Worm (Caenorhabditis elegans) whole organism, L4 larva: Measurements from ENCODE around the gene F31E8.5.

Experiments used
- F37D6.2 ChIP-seq: sonication (generic microtip); optimal IDR thresholded peaks from 2 replicates; lab custom pipeline; 2016; ENCODE audit warnings: mild to moderate bottlenecking, missing genetic modification characterization, missing compliant biosample characterization
- F44E2.7 ChIP-seq: fragments of 200-800 bp; sonication (Bioruptor generic); IDR thresholded peaks from 2 replicates; pipeline ENCODE4 v2.1.2; 2022; ENCODE audit warnings: missing genetic modification characterization, missing compliant biosample characterization
- F49E8.2 ChIP-seq: sonication (generic microtip); optimal IDR thresholded peaks from 2 replicates; lab custom pipeline; 2016; ENCODE audit warnings: missing compliant biosample characterization, mild to moderate bottlenecking, missing genetic modification characterization, borderline replicate concordance
- T20F7.1 ChIP-seq: fragments of 200-800 bp; sonication (Bioruptor generic); optimal IDR thresholded peaks from 2 replicates; lab custom pipeline; 2018; ENCODE audit warnings: mild to moderate bottlenecking, missing genetic modification characterization, missing compliant biosample characterization
- T26A8.4 ChIP-seq: fragments of 200-800 bp; sonication (Bioruptor generic); IDR thresholded peaks from 2 replicates; pipeline ENCODE4 v1.3.6; 2022; ENCODE audit warnings: missing genetic modification characterization, missing compliant biosample characterization
- Y105C5A.15 ChIP-seq: fragments of 200-800 bp; sonication (Bioruptor generic); IDR thresholded peaks from 2 replicates; pipeline ENCODE4 v1.3.6; 2022; ENCODE audit warnings: missing genetic modification characterization, missing compliant biosample characterization
- Y48G9A.11 ChIP-seq: fragments of 200-800 bp; sonication (Bioruptor generic); IDR thresholded peaks from 2 replicates; pipeline ENCODE4 v1.3.6; 2022; ENCODE audit warnings: missing genetic modification reagents, missing genetic modification characterization, missing compliant biosample characterization
- ZK337.2 ChIP-seq: fragments of 200-800 bp; sonication (Bioruptor generic); IDR thresholded peaks from 2 replicates; pipeline ENCODE4 v1.3.6; 2022; ENCODE audit warnings: missing genetic modification reagents, missing genetic modification characterization, missing compliant biosample characterization
- aha-1 ChIP-seq: fragments of 150-350 bp; peaks from one replicate; lab custom pipeline; 2014; ENCODE audit warnings: missing biosample characterization, missing genetic modification characterization
- arid-1 ChIP-seq: fragments of 200-800 bp; sonication (Bioruptor generic); conservative IDR thresholded peaks from 2 replicates; pipeline ENCODE4 v1.3.6; 2022; ENCODE audit warnings: missing genetic modification reagents, missing genetic modification characterization, missing compliant biosample characterization
- ceh-28 ChIP-seq: fragments of 150-350 bp; optimal IDR thresholded peaks from 2 replicates; lab custom pipeline; 2014; ENCODE audit warnings: missing biosample characterization, missing genetic modification reagents, missing genetic modification characterization
- ceh-32 ChIP-seq: sonication (generic microtip); optimal IDR thresholded peaks from 2 replicates; lab custom pipeline; 2016; ENCODE audit warnings: mild to moderate bottlenecking, missing genetic modification characterization, missing compliant biosample characterization; ENCODE audit not compliant: poor library complexity
- ceh-82 ChIP-seq: sonication (generic microtip); optimal IDR thresholded peaks from 2 replicates; lab custom pipeline; 2017; ENCODE audit warnings: missing biosample characterization, missing genetic modification characterization
- ces-1 ChIP-seq: fragments of 150-350 bp; sonication (generic microtip); optimal IDR thresholded peaks from 4 replicates; lab custom pipeline; 2014; ENCODE audit warnings: missing biosample characterization, missing genetic modification reagents, missing genetic modification characterization
- cey-2 ChIP-seq: sonication (generic microtip); optimal IDR thresholded peaks from 3 replicates; lab custom pipeline; 2017; ENCODE audit warnings: missing genetic modification characterization, mild to moderate bottlenecking, missing compliant biosample characterization, antibody characterized with exemption, borderline replicate concordance; ENCODE audit not compliant: insufficient read depth
- daf-16 ChIP-seq, 3 experiments: sonication (generic microtip); optimal IDR thresholded peaks; 2 replicates each; lab custom pipeline; 2016 to 2017; ENCODE audit warnings: missing genetic modification characterization in 3 of 3, missing genetic modification reagents in 3 of 3, mild to moderate bottlenecking in 2 of 3, missing compliant biosample characterization in 2 of 3, missing biosample characterization in 1 of 3, moderate library complexity in 1 of 3
- daf-19 ChIP-seq: fragments of 200-800 bp; sonication (Bioruptor generic); conservative IDR thresholded peaks from 2 replicates; pipeline ENCODE4 v1.3.6; 2022; ENCODE audit warnings: missing genetic modification characterization, missing compliant biosample characterization
- daf-8 ChIP-seq: fragments of 200-800 bp; sonication (Bioruptor generic); IDR thresholded peaks from 2 replicates; pipeline ENCODE4 v1.3.6; 2022; ENCODE audit warnings: missing genetic modification characterization, missing compliant biosample characterization
- duxl-1 ChIP-seq: sonication (generic microtip); optimal IDR thresholded peaks from 2 replicates; lab custom pipeline; 2016; ENCODE audit warnings: mild to moderate bottlenecking, missing genetic modification characterization, moderate library complexity, missing compliant biosample characterization; ENCODE audit not compliant: poor library complexity
- egl-27 ChIP-seq: sonication (generic microtip); optimal IDR thresholded peaks from 3 replicates; lab custom pipeline; 2017; ENCODE audit warnings: missing biosample characterization, missing genetic modification reagents, missing genetic modification characterization
- hif-1 ChIP-seq, 2 experiments: sonication (generic microtip); optimal IDR thresholded peaks; 2 replicates each; lab custom pipeline; 2016 to 2017; ENCODE audit warnings: missing compliant biosample characterization in 2 of 2, missing genetic modification characterization in 2 of 2, missing genetic modification reagents in 2 of 2, missing genotype in 2 of 2, mild to moderate bottlenecking in 1 of 2
- hlh-30 ChIP-seq: sonication (generic microtip); optimal IDR thresholded peaks from 2 replicates; lab custom pipeline; 2017; ENCODE audit warnings: antibody characterized with exemption, mild to moderate bottlenecking, missing genetic modification characterization, missing compliant biosample characterization; ENCODE audit not compliant: insufficient read depth
- hmg-1.1 ChIP-seq: fragments of 200-800 bp; sonication (Bioruptor generic); IDR thresholded peaks from 2 replicates; pipeline ENCODE4 v1.3.6; 2022; ENCODE audit warnings: missing genetic modification reagents, missing genetic modification characterization, missing compliant biosample characterization
- jun-1 ChIP-seq: fragments of 150-350 bp; optimal IDR thresholded peaks from 2 replicates; lab custom pipeline; 2014; ENCODE audit warnings: missing biosample characterization, missing genetic modification reagents, missing genetic modification characterization
- lim-7 ChIP-seq: fragments of 200-800 bp; sonication (Bioruptor generic); IDR thresholded peaks from 2 replicates; pipeline ENCODE4 v1.3.6; 2022; ENCODE audit warnings: missing genetic modification characterization, missing compliant biosample characterization
- lin-1 ChIP-seq: fragments of 200-800 bp; sonication (Bioruptor generic); IDR thresholded peaks from 2 replicates; pipeline ENCODE4 v1.3.6; 2022; ENCODE audit warnings: missing genetic modification reagents, missing genetic modification characterization, missing compliant biosample characterization
- lin-15B ChIP-seq: fragments of 150-350 bp; sonication (generic microtip); optimal IDR thresholded peaks from 3 replicates; lab custom pipeline; 2014; ENCODE audit warnings: missing biosample characterization, missing genetic modification characterization
- lir-3 ChIP-seq: sonication (generic microtip); optimal IDR thresholded peaks from 2 replicates; lab custom pipeline; 2016; ENCODE audit warnings: mild to moderate bottlenecking, missing genetic modification characterization, missing compliant biosample characterization
- lsy-2 ChIP-seq, 2 experiments: fragments of 150-350 bp in 1 of 2; sonication (generic microtip) in 1 of 2; optimal IDR thresholded peaks; 2 replicates each; lab custom pipeline; 2014 to 2017; ENCODE audit warnings: missing biosample characterization in 2 of 2, missing genetic modification characterization in 2 of 2
- mxl-3 ChIP-seq: fragments of 200-800 bp; sonication (Bioruptor generic); optimal IDR thresholded peaks from 2 replicates; lab custom pipeline; 2018; ENCODE audit warnings: mild to moderate bottlenecking, missing genetic modification characterization, missing compliant biosample characterization
- nhr-11 ChIP-seq: fragments of 150-350 bp; optimal IDR thresholded peaks from 2 replicates; lab custom pipeline; 2014; ENCODE audit warnings: missing biosample characterization, missing genetic modification characterization
- nhr-111 ChIP-seq: fragments of 200-800 bp; sonication (Bioruptor generic); optimal IDR thresholded peaks from 2 replicates; lab custom pipeline; 2018; ENCODE audit warnings: mild to moderate bottlenecking, missing genetic modification characterization, missing compliant biosample characterization
- nhr-237 ChIP-seq: sonication (generic microtip); optimal IDR thresholded peaks from 2 replicates; lab custom pipeline; 2017; ENCODE audit warnings: missing biosample characterization, missing genetic modification characterization
- nhr-28 ChIP-seq: fragments of 150-350 bp; optimal IDR thresholded peaks from 2 replicates; lab custom pipeline; 2014; ENCODE audit warnings: missing biosample characterization, missing genetic modification characterization
- nhr-41 ChIP-seq: fragments of 200-800 bp; sonication (Bioruptor generic); IDR thresholded peaks from 2 replicates; pipeline ENCODE4 v1.3.6; 2022; ENCODE audit warnings: missing genetic modification reagents, missing genetic modification characterization, missing compliant biosample characterization
- nhr-48 ChIP-seq: sonication (generic microtip); optimal IDR thresholded peaks from 2 replicates; lab custom pipeline; 2016; ENCODE audit warnings: mild to moderate bottlenecking, missing genetic modification characterization, missing compliant biosample characterization
- nhr-77 ChIP-seq: fragments of 150-350 bp; optimal IDR thresholded peaks from 2 replicates; lab custom pipeline; 2014; ENCODE audit warnings: missing biosample characterization, missing genetic modification characterization
- pha-4 ChIP-seq, 2 experiments: fragments of 150-350 bp in 1 of 2; fragments of 200-800 bp in 1 of 2; sonication (Bioruptor generic) in 1 of 2; IDR thresholded peaks in 1 of 2; optimal IDR thresholded peaks in 1 of 2; 2 replicates each; pipeline versions ENCODE4 v1.3.6 to Lab custom; 2014 to 2022; ENCODE audit warnings: missing genetic modification characterization in 2 of 2, missing genetic modification reagents in 2 of 2, missing biosample characterization in 1 of 2, missing compliant biosample characterization in 1 of 2
- php-3 ChIP-seq: fragments of 200-800 bp; sonication (Bioruptor generic); IDR thresholded peaks from 2 replicates; pipeline ENCODE4 v1.3.6; 2022; ENCODE audit warnings: missing genetic modification reagents, missing genetic modification characterization, missing compliant biosample characterization
- rbr-2 ChIP-seq: sonication (generic microtip); optimal IDR thresholded peaks from 2 replicates; lab custom pipeline; 2016; ENCODE audit warnings: missing genotype, missing genetic modification characterization, missing compliant biosample characterization
- saeg-2 ChIP-seq: fragments of 200-800 bp; sonication (Bioruptor generic); IDR thresholded peaks from 2 replicates; pipeline ENCODE4 v1.3.6; 2022; ENCODE audit warnings: missing genetic modification reagents, missing genetic modification characterization, missing compliant biosample characterization
- skn-1 ChIP-seq: fragments of 150-350 bp; optimal IDR thresholded peaks from 2 replicates; lab custom pipeline; 2014; ENCODE audit warnings: missing biosample characterization, missing genetic modification characterization
- snpc-4 ChIP-seq: fragments of 150-350 bp; optimal IDR thresholded peaks from 2 replicates; lab custom pipeline; 2014; ENCODE audit warnings: missing biosample characterization, missing genetic modification characterization
- tag-97 ChIP-seq: fragments of 200-800 bp; sonication (Bioruptor generic); IDR thresholded peaks from 2 replicates; pipeline ENCODE4 v1.3.6; 2022; ENCODE audit warnings: missing genetic modification characterization, missing compliant biosample characterization
- tra-1 ChIP-seq: fragments of 200-800 bp; sonication (Bioruptor generic); IDR thresholded peaks from 2 replicates; pipeline ENCODE4 v1.3.6; 2022; ENCODE audit warnings: missing genetic modification reagents, missing genetic modification characterization, missing compliant biosample characterization
- unc-62 ChIP-seq, 3 experiments: fragments of 150-350 bp in 1 of 3; sonication (generic microtip); optimal IDR thresholded peaks in 2 of 3; peaks in 1 of 3; 1 replicate in 1 of 3; 2 replicates in 2 of 3; lab custom pipeline; 2014 to 2017; ENCODE audit warnings: missing biosample characterization in 3 of 3, missing genetic modification characterization in 3 of 3, missing genetic modification reagents in 3 of 3, missing genotype in 1 of 3
- vab-7 ChIP-seq: fragments of 200-800 bp; sonication (Bioruptor generic); IDR thresholded peaks from 2 replicates; pipeline ENCODE4 v1.3.6; 2022; ENCODE audit warnings: missing genetic modification reagents, missing genetic modification characterization, missing compliant biosample characterization
- zfp-3 ChIP-seq: fragments of 200-800 bp; sonication (Bioruptor generic); conservative IDR thresholded peaks from 2 replicates; pipeline ENCODE4 v1.3.6; 2022; ENCODE audit warnings: missing genetic modification reagents, missing genetic modification characterization, missing compliant biosample characterization
- zip-11 ChIP-seq: fragments of 200-800 bp; sonication (Bioruptor generic); IDR thresholded peaks from 2 replicates; pipeline ENCODE4 v1.3.6; 2022; ENCODE audit warnings: missing genetic modification characterization, missing compliant biosample characterization
- zip-2 ChIP-seq: fragments of 150-350 bp; optimal IDR thresholded peaks from 2 replicates; lab custom pipeline; 2014; ENCODE audit warnings: missing biosample characterization, missing genetic modification characterization

The F31E8.5 gene

ce11 chrII:6827388-6827787 lies 20.3 kb upstream of the F31E8.5 start (continued):
- TF ChIP-seq daf-8 (GFP tag; lab: Robert Waterston, UW): no peak
- TF ChIP-seq ces-1 (GFP tag; lab: Kevin White, UChicago): no peak
- TF ChIP-seq Y48G9A.11 (GFP tag; lab: Robert Waterston, UW): no peak
- TF ChIP-seq lir-3 (tag; lab: Kevin White, UChicago): no peak
- TF ChIP-seq daf-16 (GFP tag; optimal IDR thresholded peaks at IDR 0.05; lab: Kevin White, UChicago): no peak
- peak; percentile 23 for TF ChIP-seq daf-16 (tag; optimal IDR thresholded peaks at IDR 0.05; lab: Kevin White, UChicago)
- peak; percentile 36 for TF ChIP-seq rbr-2 (tag; lab: Kevin White, UChicago)
- TF ChIP-seq hmg-1.1 (GFP tag; lab: Robert Waterston, UW): peak; percentile 54; the same call in 1 of the 2 replicates
- peak; percentile 74 for TF ChIP-seq nhr-28 (tag; lab: Kevin White, UChicago)
- TF ChIP-seq tra-1 (GFP tag; lab: Robert Waterston, UW): peak; percentile 90
- peak; percentile 48 to 51 for TF ChIP-seq lsy-2 (tag; optimal IDR thresholded peaks at IDR 0.05; lab: Kevin White, UChicago)
- no peak for TF ChIP-seq F37D6.2 (tag; lab: Kevin White, UChicago)
- TF ChIP-seq Y105C5A.15 (GFP tag; lab: Robert Waterston, UW): no peak
- peak; percentile 19 for TF ChIP-seq cey-2 (tag; lab: Kevin White, UChicago)
- TF ChIP-seq hlh-30 (tag; lab: Kevin White, UChicago): peak; percentile 68
- TF ChIP-seq vab-7 (GFP tag; lab: Robert Waterston, UW): no peak
- TF ChIP-seq T26A8.4 (GFP tag; lab: Robert Waterston, UW): no peak
- no peak for TF ChIP-seq lin-15B (tag; lab: Kevin White, UChicago)
- TF ChIP-seq jun-1 (tag; lab: Kevin White, UChicago): no peak
- no peak for TF ChIP-seq arid-1 (GFP tag; lab: Robert Waterston, UW)
- TF ChIP-seq F49E8.2 (tag; lab: Kevin White, UChicago): no peak
- TF ChIP-seq daf-19: no peak
- no peak for TF ChIP-seq nhr-48 (tag; lab: Kevin White, UChicago)
- no peak for TF ChIP-seq tag-97
- no peak for TF ChIP-seq ceh-32 (tag; lab: Kevin White, UChicago)
- TF ChIP-seq duxl-1 (tag; lab: Kevin White, UChicago): no peak
- no peak for TF ChIP-seq hif-1 (tag; optimal IDR thresholded peaks at IDR 0.05; lab: Kevin White, UChicago)
- peak; percentile 69 for TF ChIP-seq mxl-3 (GFP tag; lab: Kevin White, UChicago)
- peak; percentile 51; the same call in 1 of the 2 replicates for TF ChIP-seq pha-4 (GFP tag; IDR thresholded peaks at IDR 0.05; lab: Robert Waterston, UW)
- no peak for TF ChIP-seq pha-4 (tag; optimal IDR thresholded peaks at IDR 0.05; lab: Kevin White, UChicago)
- no peak for TF ChIP-seq snpc-4 (tag; lab: Kevin White, UChicago)
- no peak for TF ChIP-seq ZK337.2 (GFP tag; lab: Robert Waterston, UW)
- no peak for TF ChIP-seq zip-11 (GFP tag; lab: Robert Waterston, UW)
- TF ChIP-seq skn-1 (tag; lab: Kevin White, UChicago): no peak
- TF ChIP-seq nhr-41 (GFP tag; lab: Robert Waterston, UW): no peak
- no peak for TF ChIP-seq nhr-77 (tag; lab: Kevin White, UChicago)
- no peak for TF ChIP-seq lim-7
- TF ChIP-seq nhr-11: peak; percentile 66
- TF ChIP-seq saeg-2 (GFP tag; lab: Robert Waterston, UW): no peak
- TF ChIP-seq F44E2.7 (GFP tag; lab: Robert Waterston, UW): no peak
- no peak for TF ChIP-seq php-3
- TF ChIP-seq nhr-237: no peak
- no peak for TF ChIP-seq lin-1 (GFP tag; lab: Robert Waterston, UW)
- TF ChIP-seq T20F7.1 (GFP tag; lab: Kevin White, UChicago): no peak
- TF ChIP-seq egl-27: no peak
- TF ChIP-seq zip-2 (tag; lab: Kevin White, UChicago): no peak
- no peak for TF ChIP-seq ceh-82 (tag; lab: Kevin White, UChicago)
- no peak for TF ChIP-seq zfp-3 (GFP tag; lab: Robert Waterston, UW)
- TF ChIP-seq ceh-28 (tag; lab: Kevin White, UChicago): no peak
- TF ChIP-seq unc-62 (GFP tag; optimal IDR thresholded peaks at IDR 0.05 in 1 of 2; lab: Kevin White, UChicago): no peak
- TF ChIP-seq unc-62 (tag; optimal IDR thresholded peaks at IDR 0.05; lab: Kevin White, UChicago): no peak
- TF ChIP-seq nhr-111 (GFP tag; lab: Kevin White, UChicago): no peak
- no peak for TF ChIP-seq aha-1 (tag; lab: Kevin White, UChicago)
